Fruit fly (Drosophila melanogaster): Measurements from ENCODE around the gene Nlp.

Gene Nlp

dm6 chr3R:29983886-29984285 is 20.7 kb upstream of the Nlp start (continued):
- no peak for TF ChIP-seq klu (GFP tag; IDR thresholded peaks at IDR 0.05)
- TF ChIP-seq CG12769 (tag; optimal IDR thresholded peaks at IDR 0.05), result peak; percentile 87
- TF ChIP-seq pros (GFP tag; optimal IDR thresholded peaks at IDR 0.05), result peak; percentile 40
- 0 out of 2 replicates have a peak, but pooled peaks have one; percentile 2 for TF ChIP-seq slbo (GFP tag; IDR thresholded peaks at IDR 0.05)
- TF ChIP-seq CG17829 (tag; optimal IDR thresholded peaks at IDR 0.05), result no peak
- no peak for TF ChIP-seq CG7271 (tag; optimal IDR thresholded peaks at IDR 0.05)
- TF ChIP-seq dm (GFP tag; optimal IDR thresholded peaks at IDR 0.05), result no peak
- TF ChIP-seq CG11456 (GFP tag; IDR thresholded peaks at IDR 0.05), result no peak
- peak; percentile 51 for TF ChIP-seq CG15269 (tag; optimal IDR thresholded peaks at IDR 0.05)
- TF ChIP-seq HHEX (GFP tag; optimal IDR thresholded peaks at IDR 0.05), result no peak
- no peak for TF ChIP-seq CoRest (tag; optimal IDR thresholded peaks at IDR 0.05)
- TF ChIP-seq CG2712 (tag; optimal IDR thresholded peaks at IDR 0.05), result no peak
- TF ChIP-seq CG6813 (GFP tag; optimal IDR thresholded peaks at IDR 0.05), result no peak
- TF ChIP-seq z (GFP tag; IDR thresholded peaks at IDR 0.05), result no peak
- TF ChIP-seq gsb-n (tag; optimal IDR thresholded peaks at IDR 0.05), result peak; percentile 18
- TF ChIP-seq hkb (optimal IDR thresholded peaks at IDR 0.05), result no peak
- no peak for TF ChIP-seq hkb (GFP tag; IDR thresholded peaks at IDR 0.05)
- no peak for TF ChIP-seq BtbVII (GFP tag; optimal IDR thresholded peaks at IDR 0.05)
- TF ChIP-seq Ravus (GFP tag; IDR thresholded peaks at IDR 0.05), result no peak
- no peak for TF ChIP-seq ase (GFP tag; IDR thresholded peaks at IDR 0.05)
- TF ChIP-seq CG3838 (GFP tag; optimal IDR thresholded peaks at IDR 0.05), result no peak
- no peak for TF ChIP-seq CG32772 (GFP tag; IDR thresholded peaks at IDR 0.05)
- TF ChIP-seq NK7.1 (GFP tag; optimal IDR thresholded peaks at IDR 0.05), result no peak
- peak; percentile 59 for TF ChIP-seq abd-A (tag; optimal IDR thresholded peaks at IDR 0.05)
- TF ChIP-seq gt (GFP tag; IDR thresholded peaks at IDR 0.05), result no peak
- TF ChIP-seq Usf (GFP tag; optimal IDR thresholded peaks at IDR 0.05), result no peak
- TF ChIP-seq HLH4C (GFP tag; IDR thresholded peaks at IDR 0.05; ENCODE audit: partially characterized antibody), result no peak
- no peak for TF ChIP-seq Trl (optimal IDR thresholded peaks at IDR 0.05)
- TF ChIP-seq Trl (GFP tag; optimal IDR thresholded peaks at IDR 0.05), result no peak
- TF ChIP-seq CG8765 (GFP tag; IDR thresholded peaks at IDR 0.05), result no peak
- no peak for TF ChIP-seq sim (GFP tag; IDR thresholded peaks at IDR 0.05)
- TF ChIP-seq CG11247 (GFP tag; IDR thresholded peaks at IDR 0.05), result no peak

- TF ChIP-seq Vsx1 (GFP tag; optimal IDR thresholded peaks at IDR 0.05), result no peak
- no peak for TF ChIP-seq zen2 (GFP tag; IDR thresholded peaks at IDR 0.05; ENCODE audit: partially characterized antibody)
- TF ChIP-seq cas (GFP tag; IDR thresholded peaks at IDR 0.05), result no peak
- no peak for TF ChIP-seq Abd-B (GFP tag; optimal IDR thresholded peaks at IDR 0.05)
- no peak for TF ChIP-seq stc (GFP tag; IDR thresholded peaks at IDR 0.05)
- TF ChIP-seq chinmo (GFP tag; IDR thresholded peaks at IDR 0.05; ENCODE audit: partially characterized antibody), result peak; percentile 56; the same call in 1 of the 4 replicates
- TF ChIP-seq nerfin-2 (GFP tag; IDR thresholded peaks at IDR 0.05; ENCODE audit: partially characterized antibody), result no peak
- TF ChIP-seq ato (GFP tag; IDR thresholded peaks at IDR 0.05; ENCODE audit: partially characterized antibody), result no peak
- TF ChIP-seq CG12769 (tag; optimal IDR thresholded peaks at IDR 0.05), result peak; percentile 4
- TF ChIP-seq ems (GFP tag; optimal IDR thresholded peaks at IDR 0.05), result no peak
- TF ChIP-seq CG13894 (tag; optimal IDR thresholded peaks at IDR 0.05), result peak; percentile 39
- TF ChIP-seq CG4707 (GFP tag; optimal IDR thresholded peaks at IDR 0.05), result no peak
- peak; percentile 93 for TF ChIP-seq sd (tag; optimal IDR thresholded peaks at IDR 0.05)
- TF ChIP-seq CG12659 (GFP tag; optimal IDR thresholded peaks at IDR 0.05), result no peak
- TF ChIP-seq CG42726 (GFP tag; IDR thresholded peaks at IDR 0.05; ENCODE audit: partially characterized antibody), result no peak
- TF ChIP-seq dati (GFP tag; IDR thresholded peaks at IDR 0.05), result no peak
- no peak for TF ChIP-seq crp (GFP tag; optimal IDR thresholded peaks at IDR 0.05)
- no peak for TF ChIP-seq gce (GFP tag; IDR thresholded peaks at IDR 0.05)
- TF ChIP-seq CG11093 (GFP tag; IDR thresholded peaks at IDR 0.05), result no peak
- TF ChIP-seq kah (GFP tag; optimal IDR thresholded peaks at IDR 0.05), result no peak
- no peak for TF ChIP-seq CG3838 (GFP tag; optimal IDR thresholded peaks at IDR 0.05)
These were observed 19.4 kb upstream of the Nlp start for dm6 chr3R:29985219-29985618.

All from whole organism, embryonic.